Worm (Caenorhabditis elegans) whole organism, young adult: Measurements from ENCODE around the gene Y19D2B.1.

ENCODE experiments used
- B0261.1 ChIP-seq: sonication (generic microtip); optimal IDR thresholded peaks from 2 replicates; lab custom pipeline; 2016; ENCODE audit warnings: mild to moderate bottlenecking, missing genetic modification characterization, moderate library complexity, missing compliant biosample characterization
- D2030.7 ChIP-seq: fragments of 200-800 bp; sonication (Bioruptor generic); IDR thresholded peaks from 2 replicates; pipeline ENCODE4 v1.3.6; 2022; ENCODE audit warnings: missing genetic modification reagents, missing genetic modification characterization, missing compliant biosample characterization
- F22D6.2 ChIP-seq: sonication (generic microtip); optimal IDR thresholded peaks from 2 replicates; lab custom pipeline; 2016; ENCODE audit warnings: mild to moderate bottlenecking, missing genetic modification characterization, missing compliant biosample characterization
- F39B2.1 ChIP-seq: fragments of 200-800 bp; sonication (Bioruptor generic); IDR thresholded peaks from 2 replicates; pipeline ENCODE4 v1.3.6; 2022; ENCODE audit warnings: missing genetic modification reagents, missing genetic modification characterization, missing compliant biosample characterization
- F57C9.4 ChIP-seq: sonication (generic microtip); optimal IDR thresholded peaks from 2 replicates; lab custom pipeline; 2017; ENCODE audit warnings: mild to moderate bottlenecking, missing genetic modification characterization, missing compliant biosample characterization
- K12H6.12 ChIP-seq: fragments of 200-800 bp; sonication (Bioruptor generic); optimal IDR thresholded peaks from 2 replicates; lab custom pipeline; 2018; ENCODE audit warnings: mild to moderate bottlenecking, missing genetic modification characterization, missing compliant biosample characterization
- Y53F4B.3 ChIP-seq: fragments of 200-800 bp; sonication (Bioruptor generic); IDR thresholded peaks from 2 replicates; pipeline ENCODE4 v1.3.6; 2022; ENCODE audit warnings: missing genetic modification reagents, missing genetic modification characterization, missing compliant biosample characterization
- Y53G8AR.9 ChIP-seq: fragments of 200-800 bp; sonication (Bioruptor generic); conservative IDR thresholded peaks from 2 replicates; pipeline ENCODE4 v1.3.6; 2022; ENCODE audit warnings: missing genetic modification reagents, missing genetic modification characterization, missing compliant biosample characterization
- Y56A3A.18 ChIP-seq: fragments of 200-800 bp; sonication (Bioruptor generic); IDR thresholded peaks from 2 replicates; pipeline ENCODE4 v1.3.6; 2022; ENCODE audit warnings: missing genetic modification reagents, missing genetic modification characterization, missing compliant biosample characterization
- Y67H2A.10 ChIP-seq: fragments of 200-800 bp; sonication (Bioruptor generic); conservative IDR thresholded peaks from 2 replicates; pipeline ENCODE4 v1.3.6; 2022; ENCODE audit warnings: missing genetic modification reagents, missing genetic modification characterization, missing compliant biosample characterization
- Y95B8A.8 ChIP-seq: fragments of 200-800 bp; sonication (Bioruptor generic); IDR thresholded peaks from 2 replicates; pipeline ENCODE4 v1.3.6; 2022; ENCODE audit warnings: missing genetic modification reagents, missing genetic modification characterization, missing compliant biosample characterization
- aptf-3 ChIP-seq: fragments of 200-800 bp; sonication (Bioruptor generic); IDR thresholded peaks from 2 replicates; pipeline ENCODE4 v1.3.6; 2022; ENCODE audit warnings: missing genetic modification characterization, missing compliant biosample characterization
- atf-7 ChIP-seq: sonication (generic microtip); optimal IDR thresholded peaks from 2 replicates; lab custom pipeline; 2017; ENCODE audit warnings: mild to moderate bottlenecking, missing genetic modification characterization, missing compliant biosample characterization
- athp-1 ChIP-seq: sonication (generic microtip); optimal IDR thresholded peaks from 2 replicates; lab custom pipeline; 2017; ENCODE audit warnings: mild to moderate bottlenecking, missing genetic modification characterization, missing compliant biosample characterization
- attf-3 ChIP-seq: fragments of 200-800 bp; sonication (Bioruptor generic); conservative IDR thresholded peaks from 2 replicates; pipeline ENCODE4 v1.3.6; 2022; ENCODE audit warnings: missing genetic modification reagents, missing genetic modification characterization, missing compliant biosample characterization
- cebp-2 ChIP-seq: fragments of 200-800 bp; sonication (Bioruptor generic); IDR thresholded peaks from 2 replicates; pipeline ENCODE4 v1.3.6; 2022; ENCODE audit warnings: missing genetic modification characterization, missing compliant biosample characterization
- ceh-40 ChIP-seq: fragments of 200-800 bp; sonication (Bioruptor generic); IDR thresholded peaks from 2 replicates; pipeline ENCODE4 v1.3.6; 2022; ENCODE audit warnings: missing genetic modification characterization, missing compliant biosample characterization
- die-1 ChIP-seq: sonication (generic microtip); optimal IDR thresholded peaks from 2 replicates; lab custom pipeline; 2016; ENCODE audit warnings: missing genotype, mild to moderate bottlenecking, missing genetic modification characterization, missing compliant biosample characterization
- dpff-1 ChIP-seq: sonication (generic microtip); optimal IDR thresholded peaks from 2 replicates; lab custom pipeline; 2017; ENCODE audit warnings: mild to moderate bottlenecking, missing genetic modification characterization, missing compliant biosample characterization
- egl-18 ChIP-seq: fragments of 200-800 bp; sonication (Bioruptor generic); IDR thresholded peaks from 2 replicates; pipeline ENCODE4 v1.3.6; 2022; ENCODE audit warnings: missing genetic modification reagents, missing genetic modification characterization, missing compliant biosample characterization
- egl-44 ChIP-seq: fragments of 200-800 bp; sonication (Bioruptor generic); IDR thresholded peaks from 2 replicates; pipeline ENCODE4 v1.3.6; 2022; ENCODE audit warnings: missing genetic modification reagents, missing genetic modification characterization, missing compliant biosample characterization
- ekl-4 ChIP-seq: fragments of 200-800 bp; sonication (Bioruptor generic); IDR thresholded peaks from 2 replicates; pipeline ENCODE4 v1.3.6; 2022; ENCODE audit warnings: missing genetic modification reagents, missing genetic modification characterization, missing compliant biosample characterization
- gei-17 ChIP-seq: fragments of 200-800 bp; sonication (Bioruptor generic); optimal IDR thresholded peaks from 2 replicates; lab custom pipeline; 2018; ENCODE audit warnings: mild to moderate bottlenecking, missing genetic modification characterization, missing compliant biosample characterization
- lag-1 ChIP-seq: fragments of 200-800 bp; sonication (Bioruptor generic); IDR thresholded peaks from 2 replicates; pipeline ENCODE4 v1.3.6; 2022; ENCODE audit warnings: missing genetic modification reagents, missing genetic modification characterization, missing compliant biosample characterization
- lin-35 ChIP-seq, 3 experiments: fragments of 150-350 bp in 2 of 3; sonication (generic microtip) in 1 of 3; optimal IDR thresholded peaks; 2 replicates each; lab custom pipeline; 2014 to 2018; ENCODE audit warnings: missing biosample characterization in 3 of 3, missing genetic modification characterization in 3 of 3, missing genetic modification reagents in 3 of 3
- lsy-27 ChIP-seq: sonication (generic microtip); optimal IDR thresholded peaks from 2 replicates; lab custom pipeline; 2017; ENCODE audit warnings: missing genetic modification characterization, mild to moderate bottlenecking, missing compliant biosample characterization, antibody characterized with exemption, missing genotype, borderline replicate concordance; ENCODE audit not compliant: insufficient read depth
- madf-10 ChIP-seq: sonication (generic microtip); optimal IDR thresholded peaks from 2 replicates; lab custom pipeline; 2016; ENCODE audit warnings: mild to moderate bottlenecking, missing genetic modification characterization, missing compliant biosample characterization
- madf-3 ChIP-seq: fragments of 200-800 bp; sonication (Bioruptor generic); IDR thresholded peaks from 2 replicates; pipeline ENCODE4 v1.3.6; 2022; ENCODE audit warnings: missing genetic modification reagents, missing genetic modification characterization, missing compliant biosample characterization
- madf-6 ChIP-seq: fragments of 200-800 bp; sonication (Bioruptor generic); IDR thresholded peaks from 2 replicates; pipeline ENCODE4 v1.3.6; 2022; ENCODE audit warnings: missing genetic modification reagents, missing genetic modification characterization, missing compliant biosample characterization
- mcd-1 ChIP-seq: fragments of 200-800 bp; sonication (Bioruptor generic); IDR thresholded peaks from 2 replicates; pipeline ENCODE4 v1.3.6; 2022; ENCODE audit warnings: missing genetic modification reagents, missing genetic modification characterization, missing compliant biosample characterization
- nfyb-1 ChIP-seq: fragments of 200-800 bp; sonication (Bioruptor generic); IDR thresholded peaks from 2 replicates; pipeline ENCODE4 v1.3.6; 2022; ENCODE audit warnings: missing genetic modification reagents, missing genetic modification characterization, missing compliant biosample characterization
- nhr-179 ChIP-seq: sonication (generic microtip); optimal IDR thresholded peaks from 2 replicates; lab custom pipeline; 2016; ENCODE audit warnings: mild to moderate bottlenecking, missing genetic modification characterization, missing compliant biosample characterization
- rcor-1 ChIP-seq: fragments of 200-800 bp; sonication (Bioruptor generic); IDR thresholded peaks from 2 replicates; pipeline ENCODE4 v1.3.6; 2022; ENCODE audit warnings: missing genetic modification reagents, missing genetic modification characterization, missing compliant biosample characterization
- repo-1 ChIP-seq: sonication (generic microtip); optimal IDR thresholded peaks from 2 replicates; lab custom pipeline; 2017; ENCODE audit warnings: mild to moderate bottlenecking, missing genetic modification characterization, missing compliant biosample characterization
- somi-1 ChIP-seq: fragments of 200-800 bp; sonication (Bioruptor generic); optimal IDR thresholded peaks from 2 replicates; lab custom pipeline; 2018; ENCODE audit warnings: mild to moderate bottlenecking, missing genetic modification characterization, missing compliant biosample characterization
- tlf-1 ChIP-seq: fragments of 200-800 bp; sonication (Bioruptor generic); optimal IDR thresholded peaks from 2 replicates; lab custom pipeline; 2018; ENCODE audit warnings: mild to moderate bottlenecking, missing genetic modification characterization, missing compliant biosample characterization

Y19D2B.1 gene

ce11 chrII:10902104-10902503, 20.7 kb downstream of the Y19D2B.1 start, which contains the start of gene gly-1:
gly-1 (minus strand) TSS chrII:10902204.
- TF ChIP-seq lsy-27 (tag; lab: Kevin White, UChicago): no peak
- TF ChIP-seq aptf-3 (GFP tag; lab: Robert Waterston, UW): no peak
- no peak for TF ChIP-seq F39B2.1 (GFP tag; lab: Robert Waterston, UW)
- TF ChIP-seq ceh-40 (GFP tag; lab: Robert Waterston, UW): no peak
- TF ChIP-seq gei-17: no peak
- no peak for TF ChIP-seq F22D6.2 (tag; lab: Kevin White, UChicago)
- no peak for TF ChIP-seq Y56A3A.18
- TF ChIP-seq lag-1: no peak
- TF ChIP-seq somi-1 (GFP tag; lab: Kevin White, UChicago): no peak
- no peak for TF ChIP-seq Y67H2A.10 (GFP tag; lab: Robert Waterston, UW)
- no peak for TF ChIP-seq ekl-4 (GFP tag; lab: Robert Waterston, UW)
- TF ChIP-seq tlf-1 (GFP tag; lab: Kevin White, UChicago): no peak
- TF ChIP-seq rcor-1 (GFP tag; lab: Robert Waterston, UW): no peak
- no peak for TF ChIP-seq egl-44 (GFP tag; lab: Robert Waterston, UW)
- TF ChIP-seq Y53G8AR.9 (GFP tag; lab: Robert Waterston, UW): no peak
- no peak for TF ChIP-seq attf-3

- no peak for TF ChIP-seq nhr-179 (tag; lab: Kevin White, UChicago)
- TF ChIP-seq madf-3: no peak
- TF ChIP-seq Y95B8A.8: no peak
- TF ChIP-seq D2030.7 (GFP tag; lab: Robert Waterston, UW): no peak
- no peak for TF ChIP-seq F22D6.2 (tag; lab: Kevin White, UChicago)
- no peak for TF ChIP-seq mcd-1 (GFP tag; lab: Robert Waterston, UW)
- no peak for TF ChIP-seq die-1 (tag; lab: Kevin White, UChicago)
- TF ChIP-seq egl-18 (GFP tag; lab: Robert Waterston, UW): no peak
- TF ChIP-seq athp-1 (tag; lab: Kevin White, UChicago): no peak
These were observed 23.8 kb downstream of the Y19D2B.1 start for ce11 chrII:10898998-10899397.

- TF ChIP-seq K12H6.12 (tag; lab: Kevin White, UChicago) (no peak), Y53F4B.3 (GFP tag; lab: Robert Waterston, UW) (no peak), F39B2.1 (GFP tag; lab: Robert Waterston, UW) (no peak), lin-35 (GFP tag; optimal IDR thresholded peaks at IDR 0.05; lab: Kevin White, UChicago) (no peak), dpff-1 (tag; lab: Kevin White, UChicago) (no peak), F57C9.4 (tag; lab: Kevin White, UChicago) (no peak), somi-1 (GFP tag; lab: Kevin White, UChicago) (no peak), nfyb-1 (GFP tag; lab: Robert Waterston, UW) (no peak), atf-7 (no peak)
These were observed 26.8 kb downstream of the Y19D2B.1 start for ce11 chrII:10895959-10896358.

- TF ChIP-seq madf-10 (tag; lab: Kevin White, UChicago): no peak
- TF ChIP-seq repo-1: no peak
- no peak for TF ChIP-seq madf-6 (GFP tag; lab: Robert Waterston, UW)
- TF ChIP-seq B0261.1 (tag; lab: Kevin White, UChicago): no peak
- no peak for TF ChIP-seq lsy-27 (tag; lab: Kevin White, UChicago)
- TF ChIP-seq cebp-2 (GFP tag; lab: Robert Waterston, UW): no peak
These were observed 27.8 kb downstream of the Y19D2B.1 start, which contains the start of gene sra-10 for ce11 chrII:10894996-10895395. sra-10 (minus strand) TSS chrII:10895096.
